Fruit fly (Drosophila melanogaster) whole organism, prepupa: ENCODE measurements around the gene Grik.
A peak's percentile ranks its signal among the peaks of the same experiment; 100 is the strongest.

Source experiments
- CG11902 ChIP-seq: fragments of 200-800 bp; sonication (Bioruptor generic); optimal IDR thresholded peaks from 3 replicates; lab custom pipeline; 2016; ENCODE audit warnings: missing biosample characterization, missing genetic modification characterization
- CG15336 ChIP-seq: fragments of 200-800 bp; sonication (Bioruptor generic); IDR thresholded peaks from 2 replicates; pipeline ENCODE4 v1.3.6; 2022; ENCODE audit warnings: missing biosample characterization, missing genetic modification characterization
- CG31627 ChIP-seq: fragments of 200-800 bp; sonication (Bioruptor generic); optimal IDR thresholded peaks from 3 replicates; lab custom pipeline; 2016; ENCODE audit warnings: missing biosample characterization, missing genetic modification characterization
- CG32006 ChIP-seq: fragments of 200-800 bp; sonication (Bioruptor generic); optimal IDR thresholded peaks from 3 replicates; lab custom pipeline; 2017; ENCODE audit warnings: missing biosample characterization, mild to moderate bottlenecking, missing genetic modification characterization
- CG6163 ChIP-seq: fragments of 200-800 bp; sonication (Bioruptor generic); IDR thresholded peaks from 3 replicates; pipeline ENCODE4 v1.3.6; 2022; ENCODE audit warnings: missing biosample characterization, missing genetic modification characterization
- CG6276 ChIP-seq: fragments of 200-800 bp; sonication (Bioruptor generic); optimal IDR thresholded peaks from 2 replicates; lab custom pipeline; 2017; ENCODE audit warnings: missing biosample characterization, mild to moderate bottlenecking, missing genetic modification characterization
- CG6808 ChIP-seq: fragments of 200-800 bp; sonication (Bioruptor generic); optimal IDR thresholded peaks from 3 replicates; lab custom pipeline; 2017; ENCODE audit warnings: missing biosample characterization, missing genetic modification characterization, mild to moderate bottlenecking, moderate library complexity, missing genetic modification reagents
- CG6854 ChIP-seq: fragments of 200-800 bp; sonication (Bioruptor generic); optimal IDR thresholded peaks from 2 replicates; lab custom pipeline; 2017; ENCODE audit warnings: missing biosample characterization, mild to moderate bottlenecking, missing genetic modification characterization
- CG8119 ChIP-seq: fragments of 200-800 bp; sonication (Bioruptor generic); IDR thresholded peaks from 3 replicates; pipeline ENCODE4 v1.3.6; 2022; ENCODE audit warnings: missing biosample characterization, missing genetic modification characterization
- CG8319 ChIP-seq: fragments of 200-800 bp; sonication (Bioruptor generic); optimal IDR thresholded peaks from 3 replicates; lab custom pipeline; 2016; ENCODE audit warnings: missing biosample characterization, missing genetic modification characterization
- CG8632 ChIP-seq: fragments of 200-800 bp; sonication (Bioruptor generic); optimal IDR thresholded peaks from 3 replicates; lab custom pipeline; 2016; ENCODE audit warnings: missing biosample characterization, missing genetic modification characterization
- Eip75B ChIP-seq: fragments of 200-800 bp; sonication (Bioruptor generic); optimal IDR thresholded peaks from 3 replicates; lab custom pipeline; 2016; ENCODE audit warnings: missing biosample characterization, missing genetic modification characterization
- Eip78C ChIP-seq: fragments of 200-800 bp; sonication (Bioruptor generic); peaks from one replicate; lab custom pipeline; 2016; ENCODE audit warnings: missing biosample characterization, missing genetic modification characterization
- Ets96B ChIP-seq: fragments of 200-800 bp; optimal IDR thresholded peaks from 2 replicates; lab custom pipeline; 2019; ENCODE audit warnings: missing biosample characterization, mild to moderate bottlenecking, missing genetic modification characterization, moderate library complexity
- Hr38 ChIP-seq: sonication (Bioruptor generic); optimal IDR thresholded peaks from 2 replicates; lab custom pipeline; 2016; ENCODE audit warnings: missing biosample characterization, missing genetic modification characterization
- Hr39 ChIP-seq: fragments of 200-800 bp; sonication (Bioruptor generic); optimal IDR thresholded peaks from 2 replicates; lab custom pipeline; 2016; ENCODE audit warnings: missing biosample characterization, missing genetic modification characterization
- Lpt ChIP-seq: fragments of 200-800 bp; sonication (Bioruptor generic); optimal IDR thresholded peaks from 3 replicates; lab custom pipeline; 2016; ENCODE audit warnings: missing biosample characterization, missing genetic modification characterization
- Smox ChIP-seq: fragments of 200-800 bp; sonication (Bioruptor generic); optimal IDR thresholded peaks from 3 replicates; lab custom pipeline; 2016; ENCODE audit warnings: missing biosample characterization, missing genetic modification characterization
- Sox102F ChIP-seq: fragments of 200-800 bp; sonication (Bioruptor generic); optimal IDR thresholded peaks from 2 replicates; lab custom pipeline; 2016; ENCODE audit warnings: missing biosample characterization, mild to moderate bottlenecking, missing genetic modification characterization
- Sox14 ChIP-seq: fragments of 200-800 bp; sonication (Bioruptor generic); optimal IDR thresholded peaks from 3 replicates; lab custom pipeline; 2016; ENCODE audit warnings: missing biosample characterization, missing genetic modification characterization
- Sox15 ChIP-seq: fragments of 200-800 bp; sonication (Bioruptor generic); optimal IDR thresholded peaks from 3 replicates; lab custom pipeline; 2016; ENCODE audit warnings: missing biosample characterization, missing genetic modification characterization
- achi ChIP-seq: fragments of 200-800 bp; sonication (Bioruptor generic); optimal IDR thresholded peaks from 3 replicates; lab custom pipeline; 2016; ENCODE audit warnings: missing biosample characterization, missing genetic modification characterization
- cyc ChIP-seq: fragments of 200-800 bp; sonication (Bioruptor generic); optimal IDR thresholded peaks from 3 replicates; lab custom pipeline; 2016; ENCODE audit warnings: missing biosample characterization, missing genetic modification characterization
- dac ChIP-seq: fragments of 200-800 bp; sonication (Bioruptor generic); optimal IDR thresholded peaks from 2 replicates; lab custom pipeline; 2017; ENCODE audit warnings: missing biosample characterization, mild to moderate bottlenecking, missing genetic modification characterization
- dsx ChIP-seq: fragments of 200-800 bp; optimal IDR thresholded peaks from 3 replicates; lab custom pipeline; 2019; ENCODE audit warnings: missing biosample characterization, mild to moderate bottlenecking, missing genetic modification characterization, moderate library complexity; ENCODE audit not compliant: poor library complexity, severe bottlenecking
- eg ChIP-seq: fragments of 200-800 bp; sonication (Bioruptor generic); IDR thresholded peaks from 3 replicates; pipeline ENCODE4 v1.3.6; 2022; ENCODE audit warnings: missing biosample characterization, missing genetic modification characterization
- esn ChIP-seq: fragments of 200-800 bp; sonication (Bioruptor generic); optimal IDR thresholded peaks from 2 replicates; lab custom pipeline; 2016; ENCODE audit warnings: missing biosample characterization, mild to moderate bottlenecking, missing genetic modification characterization, moderate library complexity
- fkh ChIP-seq: fragments of 200-800 bp; sonication (Bioruptor generic); optimal IDR thresholded peaks from 3 replicates; lab custom pipeline; 2017; ENCODE audit warnings: missing biosample characterization, mild to moderate bottlenecking, missing genetic modification characterization, moderate library complexity
- lz ChIP-seq: fragments of 200-800 bp; sonication (Bioruptor generic); optimal IDR thresholded peaks from 3 replicates; lab custom pipeline; 2016; ENCODE audit warnings: missing biosample characterization, missing genetic modification characterization
- pdm3 ChIP-seq: fragments of 200-800 bp; sonication (Bioruptor generic); optimal IDR thresholded peaks from 3 replicates; lab custom pipeline; 2016; ENCODE audit warnings: missing biosample characterization, missing genetic modification characterization
- ss ChIP-seq, 2 experiments: fragments of 200-800 bp; sonication (Bioruptor generic); optimal IDR thresholded peaks; 2 replicates in 1 of 2; 3 replicates in 1 of 2; lab custom pipeline; 2017 to 2018; ENCODE audit warnings: mild to moderate bottlenecking in 2 of 2, missing biosample characterization in 2 of 2, missing genetic modification characterization in 2 of 2, moderate library complexity in 1 of 2
- svp ChIP-seq: fragments of 200-800 bp; sonication (Bioruptor generic); peaks from one replicate; lab custom pipeline; 2016; ENCODE audit warnings: missing biosample characterization, missing genetic modification characterization
- vri ChIP-seq: fragments of 200-800 bp; sonication (Bioruptor generic); optimal IDR thresholded peaks from 3 replicates; lab custom pipeline; 2016; ENCODE audit warnings: missing biosample characterization, mild to moderate bottlenecking, missing genetic modification characterization

Grik gene

dm6 chr3R:20947991-20948407 is 46.2 kb downstream of the Grik start:
- TF ChIP-seq CG8319 (GFP tag; lab: Kevin White, UChicago) (no peak), CG11902 (GFP tag; lab: Kevin White, UChicago) (no peak), pdm3 (peak; percentile 16), eg (GFP tag; lab: Robert Waterston, UW) (no peak), Hr39 (GFP tag; lab: Kevin White, UChicago) (peak; percentile 47), Sox15 (GFP tag; lab: Kevin White, UChicago) (no peak), Smox (no peak), Eip78C (peak; percentile 67), Sox102F (GFP tag; lab: Kevin White, UChicago) (no peak), CG6276 (GFP tag; lab: Kevin White, UChicago) (no peak), achi (no peak), vri (GFP tag; lab: Kevin White, UChicago) (no peak), CG6854 (no peak), esn (GFP tag; lab: Kevin White, UChicago) (peak; percentile 44), CG31627 (GFP tag; lab: Kevin White, UChicago) (peak; percentile 55), cyc (peak; percentile 48), Sox14 (GFP tag; lab: Kevin White, UChicago) (peak; percentile 40), lz (GFP tag; lab: Kevin White, UChicago) (peak; percentile 34)

- TF ChIP-seq Eip78C (peak; percentile 78), CG6808 (GFP tag; lab: Kevin White, UChicago) (peak; percentile 16), svp (GFP tag; lab: Kevin White, UChicago) (peak; percentile 85), CG8119 (GFP tag; lab: Robert Waterston, UW) (0 out of 3 replicates have a peak, but pooled peaks have one; percentile 20), Eip75B (peak; percentile 14), vri (GFP tag; lab: Kevin White, UChicago) (peak; percentile 37), fkh (peak; percentile 73), CG15336 (GFP tag; lab: Robert Waterston, UW) (no peak), ss (GFP tag; optimal IDR thresholded peaks at IDR 0.05; lab: Kevin White, UChicago) (peak in 1 of 2 experiments; percentile 21), CG6854 (peak; percentile 14), Hr38 (GFP tag; lab: Kevin White, UChicago) (no peak)
Measured at dm6 chr3R:20948448-20949174, 46.9 kb downstream of the Grik start, which contains the start of gene Atpalpha. Gene Atpalpha, plus strand, starts transcription at chr3R:20948714.

- TF ChIP-seq eg (GFP tag; lab: Robert Waterston, UW) (peak; percentile 46; the same call in 2 of the 3 replicates), Hr39 (GFP tag; lab: Kevin White, UChicago) (no peak), Ets96B (tag; lab: Kevin White, UChicago) (no peak), lz (GFP tag; lab: Kevin White, UChicago) (no peak), cyc (no peak), CG32006 (GFP tag; lab: Kevin White, UChicago) (no peak), dac (GFP tag; lab: Kevin White, UChicago) (no peak), CG6163 (GFP tag; lab: Robert Waterston, UW) (0 out of 3 replicates have a peak, but pooled peaks have one; percentile 11), Sox102F (GFP tag; lab: Kevin White, UChicago) (no peak), CG6276 (GFP tag; lab: Kevin White, UChicago) (peak; percentile 28), Lpt (no peak), dsx (no peak), CG8632 (GFP tag; lab: Kevin White, UChicago) (no peak), fkh (no peak)
Measured at dm6 chr3R:20949175-20949748, 47.5 kb downstream of the Grik start.
